Fruit fly (Drosophila melanogaster) whole organism, embryonic: ENCODE data around the gene HHEX.
A peak's percentile ranks its signal among the peaks of the same experiment; 100 is the strongest.

ENCODE experiments used
- CG10321 ChIP-seq: fragments of 200-800 bp; sonication (Bioruptor generic); IDR thresholded peaks from 2 replicates; pipeline ENCODE4 v1.3.6; 2022; ENCODE audit warnings: missing biosample characterization, missing genetic modification characterization
- CG10462 ChIP-seq: fragments of 200-800 bp; sonication (Bioruptor generic); optimal IDR thresholded peaks from 2 replicates; lab custom pipeline; 2016; ENCODE audit warnings: missing biosample characterization, missing genetic modification characterization
- CG13296 ChIP-seq: fragments of 200-800 bp; sonication (Bioruptor generic); optimal IDR thresholded peaks from 3 replicates; lab custom pipeline; 2018; ENCODE audit warnings: missing biosample characterization, mild to moderate bottlenecking, missing genetic modification characterization
- CG16863 ChIP-seq: fragments of 200-800 bp; sonication (Bioruptor generic); optimal IDR thresholded peaks from 3 replicates; lab custom pipeline; 2016; ENCODE audit warnings: missing biosample characterization, missing genetic modification characterization
- CG2129 ChIP-seq: fragments of 200-800 bp; sonication (Bioruptor generic); IDR thresholded peaks from 2 replicates; pipeline ENCODE4 v1.3.6; 2022; ENCODE audit warnings: missing biosample characterization, missing genetic modification characterization; ENCODE audit not compliant: partially characterized antibody
- CG2199 ChIP-seq: fragments of 200-800 bp; sonication (Bioruptor generic); IDR thresholded peaks from 3 replicates; pipeline ENCODE4 v1.3.6; 2022; ENCODE audit warnings: missing biosample characterization, missing genetic modification characterization
- CG31365 ChIP-seq: fragments of 200-800 bp; sonication (Bioruptor generic); optimal IDR thresholded peaks from 2 replicates; lab custom pipeline; 2018; ENCODE audit warnings: missing biosample characterization, mild to moderate bottlenecking, missing genetic modification characterization
- CG3163 ChIP-seq: fragments of 200-800 bp; sonication (Bioruptor generic); optimal IDR thresholded peaks from 3 replicates; lab custom pipeline; 2016; ENCODE audit warnings: missing biosample characterization, missing genetic modification characterization
- CG3995 ChIP-seq: fragments of 200-800 bp; sonication (Bioruptor generic); optimal IDR thresholded peaks from 3 replicates; lab custom pipeline; 2016; ENCODE audit warnings: missing biosample characterization, missing genetic modification characterization
- CG43689 ChIP-seq: fragments of 200-800 bp; sonication (Bioruptor generic); IDR thresholded peaks from 2 replicates; pipeline ENCODE4 v1.3.6; 2022; ENCODE audit warnings: missing biosample characterization, missing genetic modification characterization
- CG4854 ChIP-seq: fragments of 200-800 bp; sonication (Bioruptor generic); optimal IDR thresholded peaks from 2 replicates; lab custom pipeline; 2016; ENCODE audit warnings: missing biosample characterization, missing genetic modification characterization, inconsistent platforms
- CG6791 ChIP-seq: fragments of 200-800 bp; sonication (Bioruptor generic); IDR thresholded peaks from 3 replicates; pipeline ENCODE4 v1.3.6; 2022; ENCODE audit warnings: missing biosample characterization, missing genetic modification characterization; ENCODE audit not compliant: partially characterized antibody
- CG7271 ChIP-seq: fragments of 200-800 bp; sonication (Bioruptor generic); optimal IDR thresholded peaks from 2 replicates; lab custom pipeline; 2018; ENCODE audit warnings: missing biosample characterization, mild to moderate bottlenecking, missing genetic modification characterization, moderate library complexity
- CG7556 ChIP-seq: fragments of 200-800 bp; sonication (Bioruptor generic); optimal IDR thresholded peaks from 2 replicates; lab custom pipeline; 2017; ENCODE audit warnings: missing biosample characterization, mild to moderate bottlenecking, missing genetic modification characterization
- CG8478 ChIP-seq: fragments of >200 bp; optimal IDR thresholded peaks from 2 replicates; lab custom pipeline; 2018
- CkIIα-i1 ChIP-seq: fragments of 200-800 bp; sonication (Bioruptor generic); IDR thresholded peaks from 2 replicates; pipeline ENCODE4 v1.3.6; 2022; ENCODE audit warnings: missing biosample characterization, missing genetic modification characterization
- Dip3 ChIP-seq: fragments of 200-800 bp; sonication (Bioruptor generic); optimal IDR thresholded peaks from 3 replicates; lab custom pipeline; 2016; ENCODE audit warnings: missing biosample characterization, missing genetic modification characterization
- ERR ChIP-seq: fragments of 200-800 bp; sonication (Bioruptor generic); optimal IDR thresholded peaks from 2 replicates; lab custom pipeline; 2016; ENCODE audit warnings: missing biosample characterization, missing genetic modification characterization
- Mrtf ChIP-seq: fragments of 200-800 bp; sonication (Bioruptor generic); IDR thresholded peaks from 3 replicates; pipeline ENCODE4 v1.3.6; 2022; ENCODE audit warnings: missing biosample characterization, missing genetic modification characterization
- Optix ChIP-seq: fragments of 200-800 bp; sonication (Bioruptor generic); IDR thresholded peaks from 3 replicates; pipeline ENCODE4 v1.3.6; 2022; ENCODE audit warnings: missing biosample characterization, missing genetic modification characterization
- al ChIP-seq: fragments of 200-800 bp; sonication (Bioruptor generic); IDR thresholded peaks from 2 replicates; pipeline ENCODE4 v1.3.6; 2022; ENCODE audit warnings: missing biosample characterization, missing genetic modification characterization
- aop ChIP-seq: fragments of 200-800 bp; sonication (Bioruptor generic); IDR thresholded peaks from 2 replicates; pipeline ENCODE4 v1.3.6; 2022; ENCODE audit warnings: missing biosample characterization, missing genetic modification characterization
- ap ChIP-seq: fragments of 200-800 bp; sonication (Bioruptor generic); IDR thresholded peaks from 2 replicates; pipeline ENCODE4 v1.3.6; 2022; ENCODE audit warnings: missing biosample characterization, missing genetic modification characterization
- bab2 ChIP-seq: fragments of 200-800 bp; sonication (Bioruptor generic); optimal IDR thresholded peaks from 2 replicates; lab custom pipeline; 2016; ENCODE audit warnings: missing biosample characterization, missing genetic modification characterization
- bigmax ChIP-seq: fragments of 200-800 bp; sonication (Bioruptor generic); optimal IDR thresholded peaks from 2 replicates; lab custom pipeline; 2018; ENCODE audit warnings: missing biosample characterization, mild to moderate bottlenecking, missing genetic modification characterization
- br ChIP-seq: fragments of >200 bp; optimal IDR thresholded peaks from 2 replicates; lab custom pipeline; 2017
- chn ChIP-seq: fragments of 200-800 bp; sonication (Bioruptor generic); optimal IDR thresholded peaks from 2 replicates; lab custom pipeline; 2016; ENCODE audit warnings: missing biosample characterization, missing genetic modification characterization
- dan ChIP-seq: fragments of 200-800 bp; sonication (Bioruptor generic); IDR thresholded peaks from 2 replicates; pipeline ENCODE4 v1.3.6; 2022; ENCODE audit warnings: missing biosample characterization, missing genetic modification characterization
- dmrt11E ChIP-seq: fragments of 200-800 bp; sonication (Bioruptor generic); optimal IDR thresholded peaks from 3 replicates; lab custom pipeline; 2018; ENCODE audit warnings: missing biosample characterization, mild to moderate bottlenecking, missing genetic modification characterization, moderate library complexity
- fd96Cb ChIP-seq: fragments of 200-800 bp; sonication (Bioruptor generic); optimal IDR thresholded peaks from 2 replicates; lab custom pipeline; 2018; ENCODE audit warnings: missing biosample characterization, mild to moderate bottlenecking, missing genetic modification characterization, moderate library complexity
- gcm2 ChIP-seq: fragments of 200-800 bp; sonication (Bioruptor generic); optimal IDR thresholded peaks from 2 replicates; lab custom pipeline; 2016; ENCODE audit warnings: missing biosample characterization, missing genetic modification characterization
- grn ChIP-seq: fragments of 200-800 bp; sonication (Bioruptor generic); optimal IDR thresholded peaks from 3 replicates; lab custom pipeline; 2017; ENCODE audit warnings: missing biosample characterization, missing genetic modification characterization
- hb ChIP-seq: fragments of 200-800 bp; sonication (Bioruptor generic); IDR thresholded peaks from 3 replicates; pipeline ENCODE4 v1.3.6; 2022; ENCODE audit warnings: missing biosample characterization, missing genetic modification characterization; ENCODE audit not compliant: partially characterized antibody
- hkb ChIP-seq, 2 experiments: fragments of 200-800 bp in 1 of 2; fragments of >200 bp in 1 of 2; sonication (Bioruptor generic) in 1 of 2; IDR thresholded peaks in 1 of 2; optimal IDR thresholded peaks in 1 of 2; 2 replicates each; pipeline versions ENCODE4 v1.3.6 to Lab custom; 2017 to 2022; ENCODE audit warnings: missing biosample characterization in 1 of 2, missing genetic modification characterization in 1 of 2
- lov ChIP-seq, 2 experiments: fragments of 200-800 bp in 1 of 2; fragments of >200 bp in 1 of 2; sonication (Bioruptor generic) in 1 of 2; IDR thresholded peaks in 1 of 2; optimal IDR thresholded peaks in 1 of 2; 2 replicates in 1 of 2; 3 replicates in 1 of 2; pipeline versions ENCODE4 v1.3.6 to Lab custom; 2017 to 2022; ENCODE audit warnings: missing biosample characterization in 1 of 2, missing genetic modification characterization in 1 of 2
- luna ChIP-seq: fragments of 200-800 bp; sonication (Bioruptor generic); optimal IDR thresholded peaks from 2 replicates; lab custom pipeline; 2016; ENCODE audit warnings: missing biosample characterization, missing genetic modification characterization
- otp ChIP-seq: fragments of 200-800 bp; sonication (Bioruptor generic); IDR thresholded peaks from 3 replicates; pipeline ENCODE4, ENCODE4 v1.3.6; 2022; ENCODE audit warnings: missing biosample characterization, missing genetic modification characterization
- pnt ChIP-seq: fragments of 200-800 bp; sonication (Bioruptor generic); optimal IDR thresholded peaks from 3 replicates; lab custom pipeline; 2016; ENCODE audit warnings: missing biosample characterization, missing genetic modification characterization
- pum ChIP-seq: fragments of 200-800 bp; sonication (Bioruptor generic); optimal IDR thresholded peaks from 2 replicates; lab custom pipeline; 2016; ENCODE audit warnings: missing biosample characterization, missing genetic modification characterization
- pzg ChIP-seq: fragments of 200-800 bp; sonication (Bioruptor generic); optimal IDR thresholded peaks from 3 replicates; lab custom pipeline; 2018; ENCODE audit warnings: missing biosample characterization, mild to moderate bottlenecking, missing genetic modification characterization, moderate library complexity
- ranshi ChIP-seq: fragments of 200-800 bp; sonication (Bioruptor generic); IDR thresholded peaks from 2 replicates; pipeline ENCODE4 v1.3.6; 2022; ENCODE audit warnings: missing biosample characterization, missing genetic modification characterization
- run ChIP-seq: fragments of 200-800 bp; sonication (Bioruptor generic); optimal IDR thresholded peaks from 3 replicates; lab custom pipeline; 2018; ENCODE audit warnings: missing biosample characterization, mild to moderate bottlenecking, missing genetic modification characterization
- salm ChIP-seq: fragments of 200-800 bp; sonication (Bioruptor generic); optimal IDR thresholded peaks from 2 replicates; lab custom pipeline; 2018; ENCODE audit warnings: missing biosample characterization, mild to moderate bottlenecking, missing genetic modification characterization
- sqz ChIP-seq: fragments of 200-800 bp; sonication (Bioruptor generic); optimal IDR thresholded peaks from 3 replicates; lab custom pipeline; 2018; ENCODE audit warnings: missing biosample characterization, mild to moderate bottlenecking, missing genetic modification characterization
- stwl ChIP-seq: fragments of 200-800 bp; sonication (Bioruptor generic); optimal IDR thresholded peaks from 3 replicates; lab custom pipeline; 2018; ENCODE audit warnings: missing biosample characterization, mild to moderate bottlenecking, missing genetic modification characterization, moderate library complexity
- tin ChIP-seq: fragments of 200-800 bp; sonication (Bioruptor generic); optimal IDR thresholded peaks from 3 replicates; lab custom pipeline; 2016; ENCODE audit warnings: missing biosample characterization, missing genetic modification characterization
- tll ChIP-seq, 2 experiments: fragments of 200-800 bp in 1 of 2; fragments of >200 bp in 1 of 2; sonication (Bioruptor generic) in 1 of 2; optimal IDR thresholded peaks; 2 replicates each; lab custom pipeline; 2017 to 2019; ENCODE audit warnings: missing biosample characterization in 2 of 2, missing genetic modification characterization in 2 of 2, mild to moderate bottlenecking in 1 of 2, moderate library complexity in 1 of 2
- trh ChIP-seq: fragments of 200-800 bp; sonication (Bioruptor generic); optimal IDR thresholded peaks from 2 replicates; lab custom pipeline; 2016; ENCODE audit warnings: missing biosample characterization, missing genetic modification characterization
- unpg ChIP-seq: fragments of 200-800 bp; sonication (Bioruptor generic); optimal IDR thresholded peaks from 3 replicates; lab custom pipeline; 2018; ENCODE audit warnings: missing biosample characterization, mild to moderate bottlenecking, missing genetic modification characterization, moderate library complexity

HHEX gene

DNA sequence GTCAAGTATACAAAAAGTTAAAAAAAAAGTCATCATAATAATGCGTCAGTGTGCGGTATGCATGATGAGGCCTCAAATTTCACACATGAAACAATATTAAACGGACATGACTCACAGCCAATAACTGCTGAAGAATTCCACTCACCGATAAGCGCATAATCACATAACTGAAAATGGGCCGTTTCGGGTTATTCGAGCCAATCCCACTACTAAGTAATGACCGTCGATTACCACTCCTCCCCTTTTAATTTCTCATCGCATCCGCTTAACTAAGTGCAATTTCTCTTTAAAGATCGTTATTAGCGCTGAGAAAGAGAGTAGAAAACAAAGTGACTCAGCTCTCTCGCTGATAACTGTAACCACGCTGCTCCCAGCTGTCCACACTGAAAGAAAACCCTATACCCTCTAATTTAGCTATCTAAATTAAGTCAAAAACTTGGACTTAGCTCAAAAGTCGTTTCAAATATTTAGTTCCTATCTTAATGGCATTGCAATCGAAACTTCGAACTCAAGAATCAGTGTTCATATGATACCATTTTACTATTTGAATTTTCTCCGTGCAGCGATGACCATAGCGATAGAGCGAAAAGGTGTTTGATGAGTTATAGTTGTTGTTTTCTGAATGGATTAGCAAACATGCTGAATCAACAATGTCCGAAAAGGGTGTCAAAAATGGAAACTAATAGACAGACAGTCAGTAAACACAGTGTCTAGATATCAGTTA is 32.2 kb upstream of the HHEX start (continued):
- TF ChIP-seq pum (GFP tag; lab: Kevin White, UChicago): peak; percentile 86
- TF ChIP-seq dmrt11E (tag; lab: Kevin White, UChicago): peak; percentile 74
- TF ChIP-seq CG7556 (GFP tag; lab: Kevin White, UChicago): peak; percentile 85
- TF ChIP-seq CG6791 (GFP tag; lab: Robert Waterston, UW): no peak
- peak; percentile 42 for TF ChIP-seq CG7271 (tag; lab: Kevin White, UChicago)
- no peak for TF ChIP-seq hb (GFP tag; lab: Robert Waterston, UW)
- peak; percentile 74 for TF ChIP-seq CG10462 (GFP tag; lab: Kevin White, UChicago)
- no peak for TF ChIP-seq lov (optimal IDR thresholded peaks at IDR 0.05; lab: Kevin White, UChicago)
- TF ChIP-seq lov (GFP tag; IDR thresholded peaks at IDR 0.05; lab: Robert Waterston, UW): peak; percentile 55; the same call in 1 of the 3 replicates
- no peak for TF ChIP-seq CG8478 (lab: Kevin White, UChicago)
- TF ChIP-seq pnt (GFP tag; lab: Kevin White, UChicago): peak; percentile 87
- TF ChIP-seq br: no peak
- peak; percentile 89 for TF ChIP-seq ranshi (GFP tag; lab: Robert Waterston, UW)
- TF ChIP-seq pzg (GFP tag; lab: Kevin White, UChicago): no peak
- TF ChIP-seq CG3163 (GFP tag; lab: Kevin White, UChicago): peak; percentile 81
- no peak for TF ChIP-seq tll (GFP tag; optimal IDR thresholded peaks at IDR 0.05; lab: Kevin White, UChicago)
- TF ChIP-seq bab2: peak; percentile 93
- no peak for TF ChIP-seq CG2129 (GFP tag; lab: Robert Waterston, UW)
- no peak; the same call in 1 of the 2 replicates for TF ChIP-seq CkIIα-i1
- TF ChIP-seq CG43689 (GFP tag; lab: Robert Waterston, UW): peak; percentile 65
- peak; percentile 81 for TF ChIP-seq CG31365 (tag; lab: Kevin White, UChicago)
- TF ChIP-seq bigmax (GFP tag; lab: Kevin White, UChicago): peak; percentile 27
- peak; percentile 78 for TF ChIP-seq CG4854
- peak; percentile 81 for TF ChIP-seq run (tag; lab: Kevin White, UChicago)
- peak; percentile 52 for TF ChIP-seq CG10321 (GFP tag; lab: Robert Waterston, UW)
- TF ChIP-seq salm (tag; lab: Kevin White, UChicago): peak; percentile 78
- no peak for TF ChIP-seq hkb (optimal IDR thresholded peaks at IDR 0.05; lab: Kevin White, UChicago)
- TF ChIP-seq hkb (GFP tag; IDR thresholded peaks at IDR 0.05; lab: Robert Waterston, UW): peak; percentile 94
- peak; percentile 47; the same call in 1 of the 2 replicates for TF ChIP-seq dan (GFP tag; lab: Robert Waterston, UW)
- TF ChIP-seq sqz (GFP tag; lab: Kevin White, UChicago): no peak
- TF ChIP-seq CG13296: peak; percentile 79
- peak; percentile 78 for TF ChIP-seq ap (GFP tag; lab: Robert Waterston, UW)
- peak; percentile 35; the same call in 1 of the 2 replicates for TF ChIP-seq aop
- TF ChIP-seq CG16863: peak; percentile 87
- peak; percentile 80 for TF ChIP-seq luna (GFP tag; lab: Kevin White, UChicago)
- TF ChIP-seq trh (GFP tag; lab: Kevin White, UChicago): peak; percentile 68
- TF ChIP-seq grn (GFP tag; lab: Kevin White, UChicago): peak; percentile 89
- peak; percentile 80 for TF ChIP-seq chn (GFP tag; lab: Kevin White, UChicago)
- TF ChIP-seq gcm2 (GFP tag; lab: Kevin White, UChicago): peak; percentile 75
- peak; percentile 92 for TF ChIP-seq unpg (GFP tag; lab: Kevin White, UChicago)
- peak; percentile 39 for TF ChIP-seq CG3995 (GFP tag; lab: Kevin White, UChicago)
- TF ChIP-seq tin (GFP tag; lab: Kevin White, UChicago): peak; percentile 81
- TF ChIP-seq fd96Cb (tag; lab: Kevin White, UChicago): peak; percentile 55
- peak; percentile 70; the same call in 1 of the 3 replicates for TF ChIP-seq CG2199
- peak; percentile 82 for TF ChIP-seq Mrtf (GFP tag; lab: Robert Waterston, UW)
- peak; percentile 87 for TF ChIP-seq Dip3 (GFP tag; lab: Kevin White, UChicago)
- peak; percentile 77 for TF ChIP-seq ERR
- TF ChIP-seq stwl (tag; lab: Kevin White, UChicago): peak; percentile 15
- TF ChIP-seq al (GFP tag; lab: Robert Waterston, UW): peak; percentile 73
- TF ChIP-seq otp (GFP tag; lab: Robert Waterston, UW): peak; percentile 87
- peak; percentile 83 for TF ChIP-seq Optix
